Fruit fly (Drosophila melanogaster): ENCODE measurements around the gene CG13362.

CG13362 gene

DNA sequence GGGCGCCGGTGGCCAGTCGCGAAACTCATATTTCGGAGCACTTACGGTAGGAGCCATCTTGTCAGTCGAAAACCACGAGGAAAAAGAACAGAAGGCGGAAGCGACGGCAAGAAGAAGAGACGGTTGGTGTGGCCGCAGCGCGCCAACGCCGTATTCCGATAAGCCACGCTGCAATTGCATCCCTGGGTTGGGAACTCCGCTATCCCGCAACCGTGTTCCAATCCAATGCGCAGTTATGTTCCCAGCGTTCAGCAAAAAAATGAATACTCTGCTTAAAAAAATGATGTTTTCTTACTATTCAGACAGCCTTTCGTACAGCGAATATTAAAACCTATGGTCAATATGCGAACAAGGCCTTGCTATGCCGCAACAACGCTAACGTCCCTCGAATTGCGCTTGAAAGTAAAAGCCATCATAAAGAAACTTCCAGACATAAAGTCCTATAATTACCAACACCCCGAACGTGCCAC, 14.0 kb upstream of the CG13362 start, which contains the start of gene RpL22:
TSS of gene RpL22 (minus strand) at position 92 of the 470 bp plus-strand sequence.
- TF ChIP-seq ovo (GFP tag; optimal IDR thresholded peaks at IDR 0.05) (peak; percentile 96), CG33017 (tag; optimal IDR thresholded peaks at IDR 0.05) (peak; percentile 42), CG14711 (tag; optimal IDR thresholded peaks at IDR 0.05) (peak; percentile 68), tj (GFP tag; optimal IDR thresholded peaks at IDR 0.05) (peak; percentile 90), CG5204 (GFP tag; optimal IDR thresholded peaks at IDR 0.05) (peak; percentile 11), kay (GFP tag; ENCODE audit: borderline replicate concordance) (no peak), cnc (optimal IDR thresholded peaks at IDR 0.05) (no peak), pad (GFP tag; optimal IDR thresholded peaks at IDR 0.05) (peak; percentile 83), Mnt (GFP tag; optimal IDR thresholded peaks at IDR 0.05) (peak; percentile 97), CG1620 (GFP tag; optimal IDR thresholded peaks at IDR 0.05) (peak; percentile 98), CG7101 (tag; optimal IDR thresholded peaks at IDR 0.05) (peak; percentile 93), CG11617 (GFP tag; optimal IDR thresholded peaks at IDR 0.05) (peak; percentile 95), Clk (GFP tag; optimal IDR thresholded peaks at IDR 0.05) (peak; percentile 5), cic (GFP tag; optimal IDR thresholded peaks at IDR 0.05) (peak; percentile 76), Crg-1 (GFP tag; optimal IDR thresholded peaks at IDR 0.05) (peak; percentile 94), bab1 (GFP tag; optimal IDR thresholded peaks at IDR 0.05) (peak; percentile 95), CG12768 (GFP tag; optimal IDR thresholded peaks at IDR 0.05) (peak; percentile 68), Hr96 (GFP tag; optimal IDR thresholded peaks at IDR 0.05) (peak; percentile 94), CG7045 (GFP tag; optimal IDR thresholded peaks at IDR 0.05) (peak; percentile 48), toe (GFP tag; optimal IDR thresholded peaks at IDR 0.05) (peak; percentile 13)

DNA sequence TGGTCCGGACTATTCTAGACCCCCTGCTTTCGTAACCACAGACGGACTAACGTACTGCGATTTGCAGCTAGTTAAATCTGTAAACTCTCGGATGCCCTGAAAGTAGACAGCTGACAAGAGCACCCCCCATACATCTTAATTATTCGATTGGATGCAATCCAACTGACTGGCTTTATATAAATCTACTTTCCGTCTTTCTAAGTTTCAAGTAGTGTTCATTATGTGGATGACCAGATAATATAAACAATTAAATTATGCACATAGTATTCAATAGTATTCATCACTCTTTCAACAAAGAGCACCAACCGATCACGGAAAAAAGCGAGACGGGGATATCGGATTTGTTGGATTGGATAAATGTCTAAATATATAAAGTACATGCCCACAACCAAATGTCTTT, 10.9 kb upstream of the CG13362 start:
- TF ChIP-seq CG33017 (tag; optimal IDR thresholded peaks at IDR 0.05): peak; percentile 8
- no peak for TF ChIP-seq Mnt (GFP tag; optimal IDR thresholded peaks at IDR 0.05)
- peak; percentile 8 for TF ChIP-seq CG12768 (GFP tag; optimal IDR thresholded peaks at IDR 0.05)

DNA sequence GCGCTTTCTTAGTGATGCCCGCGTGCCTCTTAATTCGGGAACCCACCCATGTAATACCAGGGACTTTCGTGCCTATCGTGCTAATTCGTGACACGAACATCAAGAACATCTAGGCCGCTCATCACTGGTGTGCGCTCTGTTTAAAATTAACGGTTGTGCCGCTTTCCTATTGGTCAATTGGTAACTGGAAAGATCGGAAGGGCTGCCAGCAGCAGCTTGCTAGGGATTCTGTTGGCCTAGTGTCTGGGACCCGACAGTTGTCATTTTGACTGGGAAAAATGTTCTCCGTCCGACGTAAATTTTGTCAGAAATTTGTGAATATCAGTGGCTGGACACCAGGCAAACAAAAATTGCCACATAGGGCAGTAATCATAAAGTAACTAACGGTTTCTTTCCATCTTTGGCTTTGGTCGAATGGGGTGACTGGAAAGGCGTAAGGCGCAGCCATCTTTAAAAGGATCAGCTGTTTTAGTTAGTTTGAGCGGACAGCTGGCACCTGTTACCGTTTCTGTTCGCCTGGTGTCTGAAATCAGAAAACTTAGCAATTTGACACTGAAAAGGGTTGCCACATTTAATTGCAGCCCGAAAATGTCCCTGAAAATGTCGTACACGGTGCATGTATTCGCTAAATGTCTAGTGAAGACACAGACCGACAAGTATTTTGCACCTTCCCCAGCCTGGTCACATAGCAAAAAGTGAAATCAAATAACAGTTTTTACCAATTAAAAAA, 8.0 kb upstream of the CG13362 start, which contains the start of gene CG5273:
TSS of gene CG5273 (plus strand) at position 703 of the 730 bp plus-strand sequence.
- TF ChIP-seq CG11617 (GFP tag; optimal IDR thresholded peaks at IDR 0.05) (peak; percentile 12), pad (GFP tag; optimal IDR thresholded peaks at IDR 0.05) (peak; percentile 99), Hr96 (GFP tag; optimal IDR thresholded peaks at IDR 0.05) (peak; percentile 55), CG5204 (GFP tag; optimal IDR thresholded peaks at IDR 0.05) (no peak), CG7101 (tag; optimal IDR thresholded peaks at IDR 0.05) (peak; percentile 39), CG12768 (GFP tag; optimal IDR thresholded peaks at IDR 0.05) (peak; percentile 26), CG1620 (GFP tag; optimal IDR thresholded peaks at IDR 0.05) (peak; percentile 14), bab1 (GFP tag; optimal IDR thresholded peaks at IDR 0.05) (peak; percentile 82), tj (GFP tag; optimal IDR thresholded peaks at IDR 0.05) (peak; percentile 35), Mnt (GFP tag; optimal IDR thresholded peaks at IDR 0.05) (peak; percentile 43), ovo (GFP tag; optimal IDR thresholded peaks at IDR 0.05) (peak; percentile 99), CG14711 (tag; optimal IDR thresholded peaks at IDR 0.05) (peak; percentile 94), Clk (GFP tag; optimal IDR thresholded peaks at IDR 0.05) (no peak), CG33017 (tag; optimal IDR thresholded peaks at IDR 0.05) (no peak), Crg-1 (GFP tag; optimal IDR thresholded peaks at IDR 0.05) (peak; percentile 15), toe (GFP tag; optimal IDR thresholded peaks at IDR 0.05) (no peak)

DNA sequence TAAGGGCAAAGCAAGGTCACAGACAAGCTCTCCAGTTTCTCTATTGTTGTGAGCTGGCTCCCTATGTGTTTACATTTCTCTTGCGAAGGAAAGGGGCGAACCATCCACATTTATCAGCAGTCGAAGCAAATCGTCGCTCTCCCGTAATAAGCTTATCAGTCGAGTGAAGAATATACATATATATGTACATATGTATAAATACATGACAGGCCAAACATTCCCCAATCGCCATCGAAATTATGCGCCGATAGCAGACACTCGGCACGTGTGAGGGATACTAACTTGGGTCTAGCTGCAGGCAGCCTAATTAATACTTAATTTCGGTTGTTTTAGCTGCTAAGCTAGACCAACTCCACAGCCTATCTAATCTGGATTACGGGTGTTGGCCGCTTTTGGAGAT, 5.8 kb upstream of the CG13362 start:
- TF ChIP-seq ovo (GFP tag; optimal IDR thresholded peaks at IDR 0.05) (no peak), CG1620 (GFP tag; optimal IDR thresholded peaks at IDR 0.05) (no peak), CG5204 (GFP tag; optimal IDR thresholded peaks at IDR 0.05) (no peak), Hr96 (GFP tag; optimal IDR thresholded peaks at IDR 0.05) (no peak), bab1 (GFP tag; optimal IDR thresholded peaks at IDR 0.05) (no peak), CG33017 (tag; optimal IDR thresholded peaks at IDR 0.05) (no peak), kay (GFP tag; ENCODE audit: borderline replicate concordance) (no peak), CG11617 (GFP tag; optimal IDR thresholded peaks at IDR 0.05) (no peak), CG14711 (tag; optimal IDR thresholded peaks at IDR 0.05) (no peak), CG7101 (tag; optimal IDR thresholded peaks at IDR 0.05) (no peak)

DNA sequence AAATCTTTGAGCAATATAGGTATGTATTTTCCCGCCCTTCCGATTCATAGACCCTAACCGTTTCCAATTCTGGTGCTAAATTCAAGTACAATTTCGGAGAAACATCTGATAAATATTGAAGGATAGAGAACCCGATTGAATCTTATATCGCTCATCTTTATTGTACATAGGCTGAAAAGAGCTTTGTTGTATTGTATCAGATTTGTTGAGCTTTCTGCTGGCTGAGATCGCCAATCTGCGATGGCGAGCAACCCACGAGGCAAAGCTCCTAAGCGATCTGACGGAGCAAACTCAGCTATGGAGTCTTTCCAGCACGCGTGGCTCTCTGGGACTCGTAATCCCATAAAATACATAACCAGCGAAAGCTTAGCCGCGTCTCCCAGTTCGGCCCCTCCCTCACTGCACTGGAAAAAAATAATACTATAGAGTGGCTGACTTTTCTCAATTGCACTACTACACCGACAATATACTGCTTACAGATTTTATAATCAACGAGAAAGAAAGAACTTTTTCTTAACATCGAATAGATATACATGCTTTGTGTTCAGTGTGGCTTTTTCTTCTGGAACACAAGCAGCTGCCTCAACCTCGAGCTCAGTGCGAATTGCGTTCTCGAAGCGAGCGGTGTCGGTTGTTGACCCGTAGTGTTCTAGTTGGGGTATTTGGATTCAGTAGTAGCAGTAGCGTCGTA, 4.7 kb upstream of the CG13362 start:
- TF ChIP-seq CG7045 (GFP tag; optimal IDR thresholded peaks at IDR 0.05) (peak; percentile 72), CG5204 (GFP tag; optimal IDR thresholded peaks at IDR 0.05) (peak; percentile 76), Mnt (GFP tag; optimal IDR thresholded peaks at IDR 0.05) (peak; percentile 82), ovo (GFP tag; optimal IDR thresholded peaks at IDR 0.05) (peak; percentile 51), CG11617 (GFP tag; optimal IDR thresholded peaks at IDR 0.05) (peak; percentile 68), Clk (GFP tag; optimal IDR thresholded peaks at IDR 0.05) (peak; percentile 34), kay (GFP tag; ENCODE audit: borderline replicate concordance) (no peak), cic (GFP tag; optimal IDR thresholded peaks at IDR 0.05) (peak; percentile 66), bab1 (GFP tag; optimal IDR thresholded peaks at IDR 0.05) (peak; percentile 47), Crg-1 (GFP tag; optimal IDR thresholded peaks at IDR 0.05) (peak; percentile 46), CG14711 (tag; optimal IDR thresholded peaks at IDR 0.05) (peak; percentile 83), CG1620 (GFP tag; optimal IDR thresholded peaks at IDR 0.05) (peak; percentile 46), tj (GFP tag; optimal IDR thresholded peaks at IDR 0.05) (peak; percentile 51), CG33017 (tag; optimal IDR thresholded peaks at IDR 0.05) (peak; percentile 85), Hr96 (GFP tag; optimal IDR thresholded peaks at IDR 0.05) (peak; percentile 82), cnc (optimal IDR thresholded peaks at IDR 0.05) (no peak), CG12768 (GFP tag; optimal IDR thresholded peaks at IDR 0.05) (peak; percentile 74), toe (GFP tag; optimal IDR thresholded peaks at IDR 0.05) (peak; percentile 53), pad (GFP tag; optimal IDR thresholded peaks at IDR 0.05) (peak; percentile 79), CG7101 (tag; optimal IDR thresholded peaks at IDR 0.05) (peak; percentile 88)

All from whole organism, adult.